Worm (Caenorhabditis elegans) whole organism, L4/young adult: ENCODE results near the gene pmp-5.

Experiments used
- W03F9.2 ChIP-seq: fragments of 150-350 bp; optimal IDR thresholded peaks from 2 replicates; lab custom pipeline; 2014; ENCODE audit warnings: missing biosample characterization, missing genetic modification characterization
- dao-5 ChIP-seq: sonication (generic microtip); optimal IDR thresholded peaks from 2 replicates; lab custom pipeline; 2016; ENCODE audit warnings: missing genotype, missing genetic modification characterization, moderate library complexity, missing compliant biosample characterization
- him-1 ChIP-seq: sonication (generic microtip); optimal IDR thresholded peaks from 2 replicates; lab custom pipeline; 2016; ENCODE audit warnings: missing genotype, missing genetic modification reagents, missing genetic modification characterization, missing compliant biosample characterization

The pmp-5 gene

DNA sequence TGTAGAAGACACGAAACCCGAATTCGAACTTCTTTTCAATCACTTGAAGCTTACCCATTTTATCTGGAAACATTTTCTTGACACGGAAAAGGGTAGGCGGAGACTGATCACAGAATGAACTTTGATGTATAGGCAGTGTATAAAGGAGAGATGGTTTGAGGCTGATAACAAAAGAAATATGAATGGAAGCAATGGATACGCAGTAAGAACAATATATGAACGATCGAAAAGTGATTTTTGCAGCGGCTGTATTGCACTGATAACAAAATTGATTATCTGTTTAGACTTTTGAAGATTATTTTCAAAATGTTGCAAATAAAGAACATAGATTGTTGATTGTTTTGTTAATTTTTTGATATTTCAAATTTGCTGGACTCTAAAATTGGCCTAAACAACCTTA, at the start of gene pmp-5:
Gene pmp-5 (minus strand): TSS at position 63 of the 400 bp plus-strand sequence.
- TF ChIP-seq dao-5 = no peak
- no peak for TF ChIP-seq W03F9.2 (tag; lab: Kevin White, UChicago)
- TF ChIP-seq him-1 (tag; lab: Kevin White, UChicago) = no peak

ce11 chrV:6710462-6710861, 44.8 kb upstream of the pmp-5 start, which contains the start of gene sna-1:
TSS of gene sna-1 (minus strand) at chrV:6710679.
- TF ChIP-seq dao-5 (no peak), him-1 (tag; lab: Kevin White, UChicago) (no peak), W03F9.2 (tag; lab: Kevin White, UChicago) (no peak)

DNA sequence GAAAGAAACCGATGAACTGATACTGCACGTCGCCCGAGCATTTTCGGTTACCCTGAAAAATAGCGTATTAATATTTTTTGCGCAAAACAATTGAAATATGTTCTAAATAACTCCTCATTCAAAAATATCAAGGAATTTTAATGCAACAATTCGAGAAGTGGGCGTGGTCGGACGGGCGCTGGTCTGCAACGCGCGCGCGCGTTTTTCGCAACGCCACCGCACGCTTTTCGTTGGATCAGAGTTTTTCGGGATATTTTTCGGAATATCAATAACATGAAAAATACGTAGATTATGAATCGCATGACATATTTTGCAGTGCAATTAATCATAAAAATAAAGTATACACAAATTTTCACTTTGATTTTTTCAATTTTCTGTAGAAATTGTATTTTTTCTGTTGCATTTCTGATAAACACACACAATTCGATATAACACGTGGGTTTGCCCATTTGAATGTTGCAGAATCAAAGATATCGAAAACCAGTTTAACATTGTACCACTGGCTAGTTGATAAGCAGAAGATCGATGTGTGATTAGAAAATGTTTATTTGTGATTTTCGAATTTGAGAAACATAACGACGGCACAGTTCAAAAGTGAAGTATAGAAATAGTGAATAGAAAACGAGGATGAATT, 43.6 kb upstream of the pmp-5 start, which contains the start of gene dlst-1:
Gene dlst-1 (minus strand): TSS at position 52 of the 634 bp plus-strand sequence.
- TF ChIP-seq dao-5 (no peak), him-1 (tag; lab: Kevin White, UChicago) (no peak), W03F9.2 (tag; lab: Kevin White, UChicago) (no peak)

DNA sequence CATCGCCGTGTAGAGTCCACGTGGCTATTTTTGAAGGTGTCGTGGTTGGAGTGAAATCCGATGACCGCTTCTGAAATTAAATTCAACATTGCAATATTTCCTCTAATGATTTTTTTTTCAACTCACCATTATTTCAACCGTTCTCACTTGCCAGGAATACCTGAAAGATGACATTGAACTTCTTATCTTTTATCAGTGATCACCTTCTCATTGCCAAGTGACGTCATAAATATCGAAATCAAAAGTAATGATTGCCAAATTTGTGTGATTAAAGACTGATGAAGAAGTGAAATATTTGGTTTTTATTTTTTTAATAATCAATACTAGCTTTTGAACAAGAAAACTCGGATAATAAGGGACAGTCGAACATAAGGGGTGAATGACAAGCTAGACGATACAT, 41.2 kb upstream of the pmp-5 start, which contains the start of gene W02F12.4:
Gene W02F12.4 (minus strand): TSS at position 164 of the 400 bp plus-strand sequence.
- TF ChIP-seq dao-5 = no peak
- TF ChIP-seq W03F9.2 (tag; lab: Kevin White, UChicago) = no peak

- TF ChIP-seq W03F9.2 (tag; lab: Kevin White, UChicago) = no peak
- TF ChIP-seq him-1 (tag; lab: Kevin White, UChicago) = no peak
- no peak for TF ChIP-seq dao-5
Measured at ce11 chrV:6705367-6705766, 39.8 kb upstream of the pmp-5 start.

DNA sequence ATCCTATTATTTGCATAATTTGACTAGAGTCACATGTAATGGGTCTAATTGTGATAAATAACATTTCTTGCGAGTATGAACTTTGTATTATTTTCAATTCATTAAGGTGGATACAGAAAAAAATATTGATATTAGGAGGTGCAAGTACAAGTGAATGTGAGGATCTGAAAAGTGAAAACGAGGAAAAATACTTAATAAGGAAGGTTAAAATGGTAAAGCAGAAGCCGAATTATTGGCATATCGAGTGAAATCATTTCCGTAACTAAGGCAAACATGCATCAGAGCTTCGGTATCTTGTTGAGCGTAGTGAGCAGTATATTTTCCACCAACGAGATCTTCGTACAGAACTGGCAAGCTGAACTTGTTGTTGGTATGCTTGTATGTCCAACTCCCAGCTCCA, 38.9 kb upstream of the pmp-5 start:
- no peak for TF ChIP-seq W03F9.2 (tag; lab: Kevin White, UChicago)

DNA sequence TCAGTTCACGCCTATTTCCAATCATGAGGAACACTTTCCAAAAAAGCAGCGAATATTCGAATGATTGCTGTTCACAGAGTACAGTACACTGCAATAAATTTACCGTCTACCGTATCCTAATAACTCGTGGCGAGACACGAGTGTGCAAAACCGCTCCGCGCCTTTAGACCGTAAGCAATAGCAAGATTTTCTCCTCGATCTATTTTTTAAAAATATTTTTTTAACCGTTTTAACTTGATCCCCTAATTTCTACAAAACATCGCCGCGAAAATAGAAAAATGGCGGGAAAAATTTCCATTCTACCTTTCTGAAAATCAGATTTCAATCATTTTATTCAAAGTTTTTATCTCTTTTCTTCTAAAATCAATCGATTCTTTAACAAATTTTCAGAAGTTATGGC, 37.1 kb upstream of the pmp-5 start, which contains the start of gene era-1:
Gene era-1 (plus strand): TSS at position 366 of the 400 bp plus-strand sequence.
- TF ChIP-seq W03F9.2 (tag; lab: Kevin White, UChicago) = no peak
- TF ChIP-seq dao-5 = no peak
- no peak for TF ChIP-seq him-1 (tag; lab: Kevin White, UChicago)

ce11 chrV:6699833-6700232, 34.2 kb upstream of the pmp-5 start:
- no peak for TF ChIP-seq dao-5
- no peak for TF ChIP-seq him-1 (tag; lab: Kevin White, UChicago)
- TF ChIP-seq W03F9.2 (tag; lab: Kevin White, UChicago) = no peak

DNA sequence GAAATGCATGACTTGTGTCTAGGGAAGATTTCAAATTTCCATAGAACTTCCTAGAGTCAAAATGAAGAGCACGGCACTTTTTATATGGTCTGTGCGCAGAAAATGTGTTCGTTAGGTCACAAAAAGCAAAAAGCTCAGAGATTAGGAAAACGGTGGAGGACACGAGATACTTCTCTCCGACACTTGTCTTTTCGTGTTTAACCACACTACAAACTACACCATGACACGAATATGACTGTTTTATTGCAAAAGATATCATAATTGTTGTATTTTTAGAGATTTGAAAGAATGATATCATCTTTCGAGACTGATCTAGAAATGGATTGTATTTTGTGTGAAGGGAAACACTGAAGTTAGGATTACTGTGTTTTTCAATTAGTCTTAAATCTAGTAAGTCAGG, 33.4 kb upstream of the pmp-5 start:
- TF ChIP-seq him-1 (tag; lab: Kevin White, UChicago) (no peak), W03F9.2 (tag; lab: Kevin White, UChicago) (no peak), dao-5 (no peak)

DNA sequence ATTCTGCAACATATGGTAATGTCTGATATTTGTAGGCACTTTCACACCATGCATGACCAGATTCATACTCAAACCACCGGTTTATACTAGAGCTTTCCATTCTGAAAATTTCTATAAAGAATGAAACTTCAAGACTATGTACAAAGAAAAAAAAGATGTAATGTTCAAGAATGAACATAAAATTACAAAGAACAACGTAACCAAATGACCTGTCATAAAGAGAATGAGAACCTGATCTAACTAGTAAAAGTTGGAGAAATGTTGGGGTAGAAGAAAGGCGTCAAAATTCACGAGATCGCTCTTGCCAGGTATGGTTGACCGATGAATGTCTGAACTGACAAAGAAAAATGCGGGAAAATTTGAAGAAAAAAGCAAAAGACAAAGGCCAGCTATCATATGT, 31.9 kb upstream of the pmp-5 start, which contains the start of gene W02F12.2:
Gene W02F12.2 (minus strand): TSS at position 101 of the 400 bp plus-strand sequence.
- TF ChIP-seq dao-5 (no peak), W03F9.2 (tag; lab: Kevin White, UChicago) (no peak), him-1 (tag; lab: Kevin White, UChicago) (no peak)

DNA sequence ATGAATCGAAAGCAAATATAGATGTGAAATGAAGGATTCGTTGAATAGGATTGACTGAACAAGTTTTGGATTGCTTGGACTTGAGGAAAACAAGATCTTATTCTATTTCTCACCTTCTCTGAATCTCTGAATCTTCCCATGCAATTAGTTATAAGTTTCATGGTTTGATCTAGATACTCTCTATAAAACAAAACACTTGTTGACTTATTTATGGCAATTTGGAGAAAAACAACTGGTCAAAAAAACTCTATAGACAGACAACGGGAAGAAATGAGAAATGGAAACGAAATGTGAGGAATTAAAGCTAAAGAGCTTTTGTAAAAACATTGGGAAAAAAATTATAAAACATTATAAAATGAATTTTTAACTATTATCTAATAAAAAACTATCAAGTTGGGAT, 29.1 kb upstream of the pmp-5 start, which contains the start of gene W02F12.8:
Gene W02F12.8 (minus strand): TSS at position 101 of the 400 bp plus-strand sequence.
- TF ChIP-seq W03F9.2 (tag; lab: Kevin White, UChicago) (no peak), him-1 (tag; lab: Kevin White, UChicago) (no peak), dao-5 (no peak)

DNA sequence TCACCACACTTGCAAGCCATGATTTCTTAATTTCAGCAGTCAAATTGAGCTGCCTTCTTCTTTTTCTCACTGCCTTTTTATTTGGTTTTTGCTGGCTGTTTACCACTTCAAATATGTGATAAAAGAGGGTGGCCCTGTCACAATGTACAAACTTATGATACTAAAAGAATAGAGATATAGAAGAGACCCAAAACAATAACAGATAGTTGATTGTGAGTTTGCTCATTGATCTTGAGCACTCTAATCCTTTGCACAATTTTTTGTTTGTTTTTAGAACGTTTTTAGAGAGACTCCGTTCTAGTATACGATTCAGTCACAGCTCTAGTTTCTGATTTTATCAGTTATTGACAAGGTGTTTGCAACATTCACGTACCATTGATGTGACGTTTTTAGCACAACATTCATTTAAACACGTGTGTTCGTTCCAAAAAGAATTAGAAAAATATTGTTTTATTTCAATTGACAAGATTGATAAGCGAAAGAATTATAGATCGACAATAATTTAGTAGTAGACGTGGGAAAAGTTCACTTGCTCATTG, 26.3 kb upstream of the pmp-5 start, which contains the start of gene mtl-1:
Gene mtl-1 (minus strand): TSS at position 51 of the 539 bp plus-strand sequence.
- no peak for TF ChIP-seq W03F9.2 (tag; lab: Kevin White, UChicago)
- TF ChIP-seq dao-5 = no peak
- TF ChIP-seq him-1 (tag; lab: Kevin White, UChicago) = no peak

DNA sequence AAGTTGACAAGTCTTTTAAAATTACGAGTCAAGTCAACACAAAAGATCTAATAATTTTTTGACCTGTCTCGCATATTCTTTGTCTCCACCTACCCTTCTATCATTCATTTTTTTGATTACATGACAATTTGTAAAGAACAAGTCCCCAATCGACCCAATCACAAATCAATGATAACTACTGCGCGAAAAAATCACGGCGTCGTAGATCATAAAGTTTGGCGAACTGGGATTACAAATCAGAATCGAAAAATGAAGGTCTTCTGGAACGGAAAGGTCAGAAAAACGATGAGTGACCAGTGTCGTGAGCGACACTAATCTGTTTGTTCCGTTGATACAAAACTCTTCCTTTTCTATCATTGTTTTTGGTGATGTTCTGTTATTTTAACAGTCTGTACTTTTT, 24.5 kb upstream of the pmp-5 start:
- TF ChIP-seq W03F9.2 (tag; lab: Kevin White, UChicago) = no peak
- no peak for TF ChIP-seq him-1 (tag; lab: Kevin White, UChicago)
- no peak for TF ChIP-seq dao-5

- TF ChIP-seq W03F9.2 (tag; lab: Kevin White, UChicago) (no peak), him-1 (tag; lab: Kevin White, UChicago) (no peak), dao-5 (no peak)
Measured at ce11 chrV:6688392-6688791, 22.8 kb upstream of the pmp-5 start, which contains the start of gene K11G9.5. TSS of gene K11G9.5 (minus strand) at chrV:6688492.
